Fruit fly (Drosophila melanogaster): ENCODE data around the gene eIF2A.

Gene eIF2A

dm6 chr3L:21832203-21833160 lies 7.9 kb downstream of the eIF2A start, which contains the start of the genes CG7148 and Nopp140:
TSS of gene CG7148 (minus strand) at chr3L:21832253.
TSS of gene Nopp140 (plus strand) at chr3L:21832774.
- TF ChIP-seq gl (tag; optimal IDR thresholded peaks at IDR 0.05) (no peak), CG4496 (GFP tag; IDR thresholded peaks at IDR 0.05) (peak; percentile 71), CG17806 (tag; optimal IDR thresholded peaks at IDR 0.05) (peak; percentile 57), CG10348 (GFP tag; IDR thresholded peaks at IDR 0.05) (no peak), CG14655 (GFP tag; optimal IDR thresholded peaks at IDR 0.05) (no peak), Ets98B (GFP tag; IDR thresholded peaks at IDR 0.05) (peak; percentile 38), CG12605 (GFP tag; IDR thresholded peaks at IDR 0.05) (no peak), CG13204 (GFP tag; optimal IDR thresholded peaks at IDR 0.05) (no peak), fd96Ca (GFP tag; IDR thresholded peaks at IDR 0.05) (peak; percentile 69; the same call in 2 of the 3 replicates), CG8159 (tag; optimal IDR thresholded peaks at IDR 0.05) (peak; percentile 52), rn (GFP tag; IDR thresholded peaks at IDR 0.05) (0 out of 2 replicates have a peak, but pooled peaks have one; percentile 26), Pif1A (GFP tag; optimal IDR thresholded peaks at IDR 0.05) (no peak), Snoo (tag; optimal IDR thresholded peaks at IDR 0.05) (peak; percentile 39), CG34367 (tag; optimal IDR thresholded peaks at IDR 0.05) (peak; percentile 42), CG8301 (tag; optimal IDR thresholded peaks at IDR 0.05) (peak; percentile 46), D1 (tag; optimal IDR thresholded peaks at IDR 0.05) (no peak), CG32121 (GFP tag; IDR thresholded peaks at IDR 0.05) (peak; percentile 62; the same call in 1 of the 2 replicates), CG15710 (tag; optimal IDR thresholded peaks at IDR 0.05) (peak; percentile 37), Pif1B (GFP tag; optimal IDR thresholded peaks at IDR 0.05) (no peak), EcR (GFP tag; optimal IDR thresholded peaks at IDR 0.05) (no peak), CG9948 (tag; optimal IDR thresholded peaks at IDR 0.05) (peak; percentile 35)

- TF ChIP-seq D1 (tag; optimal IDR thresholded peaks at IDR 0.05) (no peak), CG8301 (tag; optimal IDR thresholded peaks at IDR 0.05) (no peak), CG13204 (GFP tag; optimal IDR thresholded peaks at IDR 0.05) (no peak), gl (tag; optimal IDR thresholded peaks at IDR 0.05) (no peak), Snoo (tag; optimal IDR thresholded peaks at IDR 0.05) (no peak), CG32121 (GFP tag; IDR thresholded peaks at IDR 0.05) (no peak), CG10348 (GFP tag; IDR thresholded peaks at IDR 0.05) (no peak), CG4496 (GFP tag; IDR thresholded peaks at IDR 0.05) (no peak), CG9948 (tag; optimal IDR thresholded peaks at IDR 0.05) (no peak), Pif1A (GFP tag; optimal IDR thresholded peaks at IDR 0.05) (no peak), CG12605 (GFP tag; IDR thresholded peaks at IDR 0.05) (no peak), Pif1B (GFP tag; optimal IDR thresholded peaks at IDR 0.05) (no peak), CG15710 (tag; optimal IDR thresholded peaks at IDR 0.05) (no peak), CG8159 (tag; optimal IDR thresholded peaks at IDR 0.05) (no peak), CG14655 (GFP tag; optimal IDR thresholded peaks at IDR 0.05) (no peak), EcR (GFP tag; optimal IDR thresholded peaks at IDR 0.05) (no peak), CG17806 (tag; optimal IDR thresholded peaks at IDR 0.05) (no peak), Ets98B (GFP tag; IDR thresholded peaks at IDR 0.05) (no peak)
These were observed 11.0 kb downstream of the eIF2A start for dm6 chr3L:21835569-21835968.

dm6 chr3L:21839720-21840641 lies 15.4 kb downstream of the eIF2A start:
- TF ChIP-seq Ets98B (GFP tag; IDR thresholded peaks at IDR 0.05), result peak; percentile 92
- TF ChIP-seq CG13204 (GFP tag; optimal IDR thresholded peaks at IDR 0.05), result peak; percentile 83
- peak; percentile 88 for TF ChIP-seq CG12605 (GFP tag; IDR thresholded peaks at IDR 0.05)
- peak; percentile 95 for TF ChIP-seq CG4496 (GFP tag; IDR thresholded peaks at IDR 0.05)
- peak; percentile 92 for TF ChIP-seq CG34367 (tag; optimal IDR thresholded peaks at IDR 0.05)
- peak; percentile 80 for TF ChIP-seq rn (GFP tag; IDR thresholded peaks at IDR 0.05)
- no peak for TF ChIP-seq EcR (GFP tag; optimal IDR thresholded peaks at IDR 0.05)
- TF ChIP-seq CG10348 (GFP tag; IDR thresholded peaks at IDR 0.05), result peak; percentile 76; the same call in 1 of the 2 replicates
- TF ChIP-seq CG32121 (GFP tag; IDR thresholded peaks at IDR 0.05), result peak; percentile 93
- TF ChIP-seq Snoo (tag; optimal IDR thresholded peaks at IDR 0.05), result peak; percentile 97
- TF ChIP-seq fd96Ca (GFP tag; IDR thresholded peaks at IDR 0.05), result peak; percentile 95
- peak; percentile 95 for TF ChIP-seq CG8159 (tag; optimal IDR thresholded peaks at IDR 0.05)
- peak; percentile 84 for TF ChIP-seq gl (tag; optimal IDR thresholded peaks at IDR 0.05)
- TF ChIP-seq D1 (tag; optimal IDR thresholded peaks at IDR 0.05), result no peak
- peak; percentile 93 for TF ChIP-seq CG15710 (tag; optimal IDR thresholded peaks at IDR 0.05)
- peak; percentile 98 for TF ChIP-seq Pif1B (GFP tag; optimal IDR thresholded peaks at IDR 0.05)
- peak; percentile 90 for TF ChIP-seq CG9948 (tag; optimal IDR thresholded peaks at IDR 0.05)
- peak; percentile 98 for TF ChIP-seq Pif1A (GFP tag; optimal IDR thresholded peaks at IDR 0.05)
- TF ChIP-seq CG8301 (tag; optimal IDR thresholded peaks at IDR 0.05), result peak; percentile 96
- peak; percentile 92 for TF ChIP-seq CG17806 (tag; optimal IDR thresholded peaks at IDR 0.05)
- TF ChIP-seq CG14655 (GFP tag; optimal IDR thresholded peaks at IDR 0.05), result peak; percentile 97

dm6 chr3L:21840642-21840987 lies 16.1 kb downstream of the eIF2A start:
- TF ChIP-seq CG4496 (GFP tag; IDR thresholded peaks at IDR 0.05) (no peak), CG8301 (tag; optimal IDR thresholded peaks at IDR 0.05) (no peak), Pif1A (GFP tag; optimal IDR thresholded peaks at IDR 0.05) (no peak), CG32121 (GFP tag; IDR thresholded peaks at IDR 0.05) (no peak), CG15710 (tag; optimal IDR thresholded peaks at IDR 0.05) (no peak), rn (GFP tag; IDR thresholded peaks at IDR 0.05) (no peak), D1 (tag; optimal IDR thresholded peaks at IDR 0.05) (no peak), gl (tag; optimal IDR thresholded peaks at IDR 0.05) (no peak), EcR (GFP tag; optimal IDR thresholded peaks at IDR 0.05) (no peak), CG14655 (GFP tag; optimal IDR thresholded peaks at IDR 0.05) (no peak), Snoo (tag; optimal IDR thresholded peaks at IDR 0.05) (no peak), CG10348 (GFP tag; IDR thresholded peaks at IDR 0.05) (no peak), fd96Ca (GFP tag; IDR thresholded peaks at IDR 0.05) (no peak), CG34367 (tag; optimal IDR thresholded peaks at IDR 0.05) (no peak), CG12605 (GFP tag; IDR thresholded peaks at IDR 0.05) (no peak), Pif1B (GFP tag; optimal IDR thresholded peaks at IDR 0.05) (no peak), Ets98B (GFP tag; IDR thresholded peaks at IDR 0.05) (no peak), CG13204 (GFP tag; optimal IDR thresholded peaks at IDR 0.05) (no peak), CG8159 (tag; optimal IDR thresholded peaks at IDR 0.05) (no peak)

All from whole organism, pupa.